Worm (Caenorhabditis elegans) whole organism, L4/young adult: ENCODE measurements around the gene F53B3.3.

Source experiments
- W03F9.2 ChIP-seq: fragments of 150-350 bp; optimal IDR thresholded peaks from 2 replicates; lab custom pipeline; 2014; ENCODE audit warnings: missing biosample characterization, missing genetic modification characterization
- dao-5 ChIP-seq: sonication (generic microtip); optimal IDR thresholded peaks from 2 replicates; lab custom pipeline; 2016; ENCODE audit warnings: missing genotype, missing genetic modification characterization, moderate library complexity, missing compliant biosample characterization
- him-1 ChIP-seq: sonication (generic microtip); optimal IDR thresholded peaks from 2 replicates; lab custom pipeline; 2016; ENCODE audit warnings: missing genotype, missing genetic modification reagents, missing genetic modification characterization, missing compliant biosample characterization

Gene F53B3.3

ce11 chrX:2893026-2893662, 22.2 kb upstream of the F53B3.3 start:
- TF ChIP-seq dao-5 (no peak), W03F9.2 (tag; lab: Kevin White, UChicago) (no peak)

- TF ChIP-seq him-1 (tag; lab: Kevin White, UChicago) (no peak), dao-5 (no peak), W03F9.2 (tag; lab: Kevin White, UChicago) (no peak)
Measured at ce11 chrX:2891879-2892278, 20.9 kb upstream of the F53B3.3 start.

ce11 chrX:2891141-2891739, 20.3 kb upstream of the F53B3.3 start, which contains the start of gene B0410.3:
TSS of gene B0410.3 (minus strand) at chrX:2891491.
- TF ChIP-seq dao-5 (no peak), W03F9.2 (tag; lab: Kevin White, UChicago) (no peak), him-1 (tag; lab: Kevin White, UChicago) (no peak)

ce11 chrX:2890041-2890650, 19.2 kb upstream of the F53B3.3 start:
- TF ChIP-seq him-1 (tag; lab: Kevin White, UChicago), result no peak
- TF ChIP-seq W03F9.2 (tag; lab: Kevin White, UChicago), result no peak
- no peak for TF ChIP-seq dao-5

- TF ChIP-seq dao-5 (no peak), W03F9.2 (tag; lab: Kevin White, UChicago) (no peak)
Measured at ce11 chrX:2885318-2885908, 14.5 kb upstream of the F53B3.3 start, which contains the start of gene vang-1. TSS of gene vang-1 (plus strand) at chrX:2885858.

- TF ChIP-seq W03F9.2 (tag; lab: Kevin White, UChicago), result no peak
- TF ChIP-seq him-1 (tag; lab: Kevin White, UChicago), result no peak
- no peak for TF ChIP-seq dao-5
Measured at ce11 chrX:2879529-2880265, 8.8 kb upstream of the F53B3.3 start, which contains the start of gene F53B3.5. TSS of gene F53B3.5 (minus strand) at chrX:2879579.

- TF ChIP-seq him-1 (tag; lab: Kevin White, UChicago), result no peak
- TF ChIP-seq dao-5, result no peak
- no peak for TF ChIP-seq W03F9.2 (tag; lab: Kevin White, UChicago)
Measured at ce11 chrX:2877433-2877832, 6.5 kb upstream of the F53B3.3 start.

ce11 chrX:2874598-2874997, 3.7 kb upstream of the F53B3.3 start:
- no peak for TF ChIP-seq him-1 (tag; lab: Kevin White, UChicago)
- no peak for TF ChIP-seq dao-5
- TF ChIP-seq W03F9.2 (tag; lab: Kevin White, UChicago), result no peak

- TF ChIP-seq W03F9.2 (tag; lab: Kevin White, UChicago), result no peak
- TF ChIP-seq dao-5, result no peak
- TF ChIP-seq him-1 (tag; lab: Kevin White, UChicago), result no peak
Measured at ce11 chrX:2873272-2873671, 2.3 kb upstream of the F53B3.3 start.

- no peak for TF ChIP-seq him-1 (tag; lab: Kevin White, UChicago)
- no peak for TF ChIP-seq dao-5
- no peak for TF ChIP-seq W03F9.2 (tag; lab: Kevin White, UChicago)
Measured at ce11 chrX:2865591-2866217, 5.2 kb downstream of the F53B3.3 start.

ce11 chrX:2863946-2864345, 7.0 kb downstream of the F53B3.3 start, which contains the start of gene F53B3.6:
TSS of gene F53B3.6 (plus strand) at chrX:2864229.
- TF ChIP-seq him-1 (tag; lab: Kevin White, UChicago) (no peak), W03F9.2 (tag; lab: Kevin White, UChicago) (no peak), dao-5 (no peak)

- no peak for TF ChIP-seq dao-5
- no peak for TF ChIP-seq W03F9.2 (tag; lab: Kevin White, UChicago)
Measured at ce11 chrX:2862372-2862771, 8.6 kb downstream of the F53B3.3 start, which contains the start of gene comt-1. TSS of gene comt-1 (minus strand) at chrX:2862472.

- no peak for TF ChIP-seq W03F9.2 (tag; lab: Kevin White, UChicago)
- no peak for TF ChIP-seq dao-5
- TF ChIP-seq him-1 (tag; lab: Kevin White, UChicago), result no peak
Measured at ce11 chrX:2858380-2858779, 12.6 kb downstream of the F53B3.3 start.
